Worm (Caenorhabditis elegans): ENCODE data around the gene lec-6.

DNA sequence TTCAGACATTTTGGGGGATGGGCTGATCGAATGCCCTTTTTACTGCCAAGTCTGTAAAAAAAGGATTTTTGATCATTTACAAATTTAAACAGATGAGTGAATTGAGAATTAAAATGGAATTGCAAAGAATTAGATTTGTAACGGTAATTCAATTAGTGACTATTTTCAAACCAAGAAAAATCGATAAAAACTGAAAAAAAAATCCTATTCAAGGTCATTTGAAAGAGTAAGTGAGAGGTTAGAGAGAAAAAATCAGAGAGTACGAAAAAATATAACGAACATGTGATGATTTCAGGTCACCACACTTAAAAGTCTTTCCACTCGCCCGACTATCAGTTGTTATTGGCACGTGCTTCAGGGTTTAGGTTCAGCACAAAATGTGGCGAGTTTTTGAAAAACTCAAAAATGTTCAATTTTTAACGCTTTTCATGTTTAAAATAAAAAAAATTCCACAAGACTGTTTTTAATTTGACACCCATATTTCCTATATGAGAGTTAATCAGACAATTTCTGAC is 20.1 kb upstream of the lec-6 start, which contains the start of gene T19C3.4:
- TF ChIP-seq ceh-82 (tag; optimal IDR thresholded peaks at IDR 0.05) (no peak), ceh-28 (tag; optimal IDR thresholded peaks at IDR 0.05) (no peak), fos-1 (tag; optimal IDR thresholded peaks at IDR 0.05) (no peak), skn-1 (tag; optimal IDR thresholded peaks at IDR 0.05) (no peak), unc-39 (tag; optimal IDR thresholded peaks at IDR 0.05) (no peak), R02D3.7 (tag; optimal IDR thresholded peaks at IDR 0.05) (no peak), nhr-23 (tag; optimal IDR thresholded peaks at IDR 0.05) (no peak), fkh-10 (GFP tag; optimal IDR thresholded peaks at IDR 0.05) (no peak), nfya-1 (tag; optimal IDR thresholded peaks at IDR 0.05; ENCODE audit: insufficient read depth) (no peak), pha-4 (tag; optimal IDR thresholded peaks at IDR 0.05) (peak; percentile 23), jun-1 (tag; optimal IDR thresholded peaks at IDR 0.05) (no peak), ztf-11 (tag; optimal IDR thresholded peaks at IDR 0.05) (no peak), elt-3 (tag; optimal IDR thresholded peaks at IDR 0.05) (no peak), ama-1 (optimal IDR thresholded peaks at IDR 0.05) (no peak)

All from whole organism, L3 larva.